Fruit fly (Drosophila melanogaster) whole organism, embryonic: ENCODE results near the gene CG17625.

Experiments
- Abd-B ChIP-seq: fragments of 200-800 bp; sonication (Bioruptor generic); optimal IDR thresholded peaks from 2 replicates; lab custom pipeline; 2018; ENCODE audit warnings: missing biosample characterization, mild to moderate bottlenecking, missing genetic modification characterization, moderate library complexity
- Ada2b ChIP-seq: fragments of 200-800 bp; sonication (Bioruptor generic); IDR thresholded peaks from 2 replicates; pipeline ENCODE4 v1.3.6; 2022; ENCODE audit warnings: missing biosample characterization, missing genetic modification characterization
- Asciz ChIP-seq: fragments of 200-800 bp; sonication (Bioruptor generic); optimal IDR thresholded peaks from 2 replicates; lab custom pipeline; 2017; ENCODE audit warnings: missing biosample characterization, mild to moderate bottlenecking, missing genetic modification characterization, missing genetic modification reagents
- Atf6 ChIP-seq: fragments of 200-800 bp; sonication (Bioruptor generic); IDR thresholded peaks from 2 replicates; pipeline ENCODE4 v1.3.6; 2022; ENCODE audit warnings: missing biosample characterization, missing genetic modification characterization
- CG10321 ChIP-seq: fragments of 200-800 bp; sonication (Bioruptor generic); IDR thresholded peaks from 2 replicates; pipeline ENCODE4 v1.3.6; 2022; ENCODE audit warnings: missing biosample characterization, missing genetic modification characterization
- CG10959 ChIP-seq: fragments of 200-800 bp; sonication (Bioruptor generic); IDR thresholded peaks from 2 replicates; pipeline ENCODE4 v1.3.6; 2022; ENCODE audit warnings: missing biosample characterization, missing genetic modification characterization
- CG12104 ChIP-seq: fragments of 200-800 bp; sonication (Bioruptor generic); optimal IDR thresholded peaks from 3 replicates; lab custom pipeline; 2016; ENCODE audit warnings: missing biosample characterization, missing genetic modification characterization
- CG12769 ChIP-seq: fragments of 200-800 bp; sonication (Bioruptor generic); optimal IDR thresholded peaks from 2 replicates; lab custom pipeline; 2019; ENCODE audit warnings: missing biosample characterization, mild to moderate bottlenecking, missing genetic modification characterization, moderate library complexity
- CG1529 ChIP-seq: fragments of 200-800 bp; sonication (Bioruptor generic); optimal IDR thresholded peaks from 3 replicates; lab custom pipeline; 2018; ENCODE audit warnings: missing biosample characterization, missing genetic modification characterization
- CG17359 ChIP-seq: fragments of 200-800 bp; sonication (Bioruptor generic); optimal IDR thresholded peaks from 3 replicates; lab custom pipeline; 2018; ENCODE audit warnings: missing biosample characterization, mild to moderate bottlenecking, missing genetic modification characterization, moderate library complexity
- CG17568 ChIP-seq: fragments of 200-800 bp; sonication (Bioruptor generic); optimal IDR thresholded peaks from 2 replicates; lab custom pipeline; 2018; ENCODE audit warnings: missing biosample characterization, mild to moderate bottlenecking, missing genetic modification characterization, moderate library complexity
- CG17829 ChIP-seq: fragments of 200-800 bp; optimal IDR thresholded peaks from 2 replicates; lab custom pipeline; 2019; ENCODE audit warnings: missing biosample characterization, mild to moderate bottlenecking, missing genetic modification characterization, moderate library complexity
- CG18764 ChIP-seq: fragments of 200-800 bp; sonication (Bioruptor generic); optimal IDR thresholded peaks from 3 replicates; lab custom pipeline; 2016; ENCODE audit warnings: missing biosample characterization, missing genetic modification characterization
- CG2712 ChIP-seq: fragments of 200-800 bp; optimal IDR thresholded peaks from 3 replicates; lab custom pipeline; 2019; ENCODE audit warnings: missing biosample characterization, mild to moderate bottlenecking, missing genetic modification characterization, moderate library complexity
- CG3847 ChIP-seq: fragments of 200-800 bp; sonication (Bioruptor generic); IDR thresholded peaks from 2 replicates; pipeline ENCODE4 v1.3.6; 2022; ENCODE audit warnings: missing biosample characterization, missing genetic modification characterization
- CG4328 ChIP-seq: fragments of 200-800 bp; sonication (Bioruptor generic); optimal IDR thresholded peaks from 3 replicates; lab custom pipeline; 2017; ENCODE audit warnings: missing biosample characterization, missing genetic modification reagents, missing genetic modification characterization
- CG43689 ChIP-seq: fragments of 200-800 bp; sonication (Bioruptor generic); IDR thresholded peaks from 2 replicates; pipeline ENCODE4 v1.3.6; 2022; ENCODE audit warnings: missing biosample characterization, missing genetic modification characterization
- CG4820 ChIP-seq: fragments of 200-800 bp; sonication (Bioruptor generic); optimal IDR thresholded peaks from 3 replicates; lab custom pipeline; 2016; ENCODE audit warnings: missing biosample characterization, missing genetic modification characterization
- CG8388 ChIP-seq: fragments of 200-800 bp; sonication (Bioruptor generic); optimal IDR thresholded peaks from 2 replicates; lab custom pipeline; 2019; ENCODE audit warnings: missing biosample characterization, mild to moderate bottlenecking, missing genetic modification characterization, moderate library complexity
- Deaf1 ChIP-seq: fragments of 200-800 bp; optimal IDR thresholded peaks from 3 replicates; lab custom pipeline; 2019; ENCODE audit warnings: missing biosample characterization, mild to moderate bottlenecking, missing genetic modification characterization, moderate library complexity
- ERR ChIP-seq: fragments of 200-800 bp; sonication (Bioruptor generic); optimal IDR thresholded peaks from 2 replicates; lab custom pipeline; 2016; ENCODE audit warnings: missing biosample characterization, missing genetic modification characterization
- GATAe ChIP-seq: fragments of 200-800 bp; sonication (Bioruptor generic); conservative IDR thresholded peaks from 2 replicates; pipeline ENCODE4 v1.3.6; 2022; ENCODE audit warnings: missing biosample characterization, missing genetic modification characterization
- HLH54F ChIP-seq: fragments of 200-800 bp; sonication (Bioruptor generic); optimal IDR thresholded peaks from 3 replicates; lab custom pipeline; 2016; ENCODE audit warnings: missing biosample characterization, missing genetic modification characterization
- Hey ChIP-seq: fragments of 200-800 bp; sonication (Bioruptor generic); optimal IDR thresholded peaks from 3 replicates; lab custom pipeline; 2018; ENCODE audit warnings: missing biosample characterization, mild to moderate bottlenecking, missing genetic modification characterization
- Hr3 ChIP-seq: fragments of 200-800 bp; sonication (Bioruptor generic); optimal IDR thresholded peaks from 3 replicates; lab custom pipeline; 2016; ENCODE audit warnings: missing biosample characterization, missing genetic modification characterization
- Max ChIP-seq: fragments of 200-800 bp; sonication (Bioruptor generic); optimal IDR thresholded peaks from 2 replicates; lab custom pipeline; 2016; ENCODE audit warnings: missing biosample characterization, mild to moderate bottlenecking, missing genetic modification characterization
- Mrtf ChIP-seq: fragments of 200-800 bp; sonication (Bioruptor generic); IDR thresholded peaks from 3 replicates; pipeline ENCODE4 v1.3.6; 2022; ENCODE audit warnings: missing biosample characterization, missing genetic modification characterization
- Nf-YC ChIP-seq: fragments of 200-800 bp; optimal IDR thresholded peaks from 3 replicates; lab custom pipeline; 2019; ENCODE audit warnings: missing biosample characterization, mild to moderate bottlenecking, missing genetic modification characterization, moderate library complexity
- Optix ChIP-seq: fragments of 200-800 bp; sonication (Bioruptor generic); IDR thresholded peaks from 3 replicates; pipeline ENCODE4 v1.3.6; 2022; ENCODE audit warnings: missing biosample characterization, missing genetic modification characterization
- Six4 ChIP-seq: fragments of 200-800 bp; sonication (Bioruptor generic); optimal IDR thresholded peaks from 2 replicates; lab custom pipeline; 2016; ENCODE audit warnings: missing biosample characterization, missing genetic modification characterization
- chn ChIP-seq: fragments of 200-800 bp; sonication (Bioruptor generic); optimal IDR thresholded peaks from 2 replicates; lab custom pipeline; 2016; ENCODE audit warnings: missing biosample characterization, missing genetic modification characterization
- emc ChIP-seq: fragments of 200-800 bp; sonication (Bioruptor generic); optimal IDR thresholded peaks from 2 replicates; lab custom pipeline; 2016; ENCODE audit warnings: missing biosample characterization, missing genetic modification characterization
- fd64A ChIP-seq: fragments of 200-800 bp; sonication (Bioruptor generic); optimal IDR thresholded peaks from 3 replicates; lab custom pipeline; 2018; ENCODE audit warnings: missing biosample characterization, mild to moderate bottlenecking, missing genetic modification characterization
- gt ChIP-seq: fragments of 200-800 bp; sonication (Bioruptor generic); IDR thresholded peaks from 2 replicates; pipeline ENCODE4 v1.3.6; 2022; ENCODE audit warnings: missing biosample characterization, missing genetic modification characterization
- her ChIP-seq: fragments of 200-800 bp; sonication (Bioruptor generic); optimal IDR thresholded peaks from 2 replicates; lab custom pipeline; 2016; ENCODE audit warnings: missing biosample characterization, missing genetic modification characterization
- insv ChIP-seq, 2 experiments: fragments of 200-800 bp; sonication (Bioruptor generic); optimal IDR thresholded peaks; 3 replicates each; lab custom pipeline; 2016 to 2018; ENCODE audit warnings: missing biosample characterization in 2 of 2, missing genetic modification characterization in 2 of 2
- jumu ChIP-seq: fragments of 200-800 bp; sonication (Bioruptor generic); optimal IDR thresholded peaks from 3 replicates; lab custom pipeline; 2016; ENCODE audit warnings: missing biosample characterization, missing genetic modification characterization
- otp ChIP-seq: fragments of 200-800 bp; sonication (Bioruptor generic); IDR thresholded peaks from 3 replicates; pipeline ENCODE4, ENCODE4 v1.3.6; 2022; ENCODE audit warnings: missing biosample characterization, missing genetic modification characterization
- pan ChIP-seq, 4 experiments: fragments of >200 bp in 3 of 4; fragments of 200-800 bp in 1 of 4; sonication (Bioruptor generic) in 1 of 4; optimal IDR thresholded peaks in 3 of 4; IDR thresholded peaks in 1 of 4; 2 replicates each; pipeline versions ENCODE4 v1.3.6 to Lab custom; 2017 to 2022; ENCODE audit warnings: missing biosample characterization in 2 of 4, missing genetic modification characterization in 2 of 4, mixed read lengths in 1 of 4
- peb ChIP-seq: fragments of 200-800 bp; sonication (Bioruptor generic); IDR thresholded peaks from 2 replicates; pipeline ENCODE4 v1.3.6; 2022; ENCODE audit warnings: missing biosample characterization, missing genetic modification characterization
- repo ChIP-seq: fragments of 200-800 bp; sonication (Bioruptor generic); optimal IDR thresholded peaks from 2 replicates; lab custom pipeline; 2016; ENCODE audit warnings: missing biosample characterization, missing genetic modification characterization
- scrt ChIP-seq: fragments of 200-800 bp; sonication (Bioruptor generic); optimal IDR thresholded peaks from 2 replicates; lab custom pipeline; 2018; ENCODE audit warnings: missing biosample characterization, mild to moderate bottlenecking, missing genetic modification characterization, moderate library complexity
- sd ChIP-seq: fragments of 200-800 bp; sonication (Bioruptor generic); optimal IDR thresholded peaks from 3 replicates; lab custom pipeline; 2018; ENCODE audit warnings: missing biosample characterization, mild to moderate bottlenecking, missing genetic modification characterization, moderate library complexity
- sr ChIP-seq: fragments of 200-800 bp; sonication (Bioruptor generic); IDR thresholded peaks from 3 replicates; pipeline ENCODE4 v1.3.6; 2022; ENCODE audit warnings: missing biosample characterization, missing genetic modification characterization
- ssp ChIP-seq: fragments of 200-800 bp; sonication (Bioruptor generic); IDR thresholded peaks from 2 replicates; pipeline ENCODE4 v1.3.6; 2022; ENCODE audit warnings: missing biosample characterization, missing genetic modification characterization
- sug ChIP-seq: fragments of 200-800 bp; optimal IDR thresholded peaks from 2 replicates; lab custom pipeline; 2019; ENCODE audit warnings: missing biosample characterization, mild to moderate bottlenecking, missing genetic modification characterization, moderate library complexity
- toy ChIP-seq: fragments of 200-800 bp; sonication (Bioruptor generic); IDR thresholded peaks from 2 replicates; pipeline ENCODE4 v1.3.6; 2022; ENCODE audit warnings: missing biosample characterization, missing genetic modification characterization
- trem ChIP-seq: fragments of 200-800 bp; optimal IDR thresholded peaks from 3 replicates; lab custom pipeline; 2019; ENCODE audit warnings: missing biosample characterization, mild to moderate bottlenecking, missing genetic modification characterization, moderate library complexity
- ttk ChIP-seq: fragments of 200-800 bp; sonication (Bioruptor generic); IDR thresholded peaks from 2 replicates; pipeline ENCODE4 v2.1.2; 2022; ENCODE audit warnings: missing biosample characterization, missing genetic modification characterization
- tup ChIP-seq: fragments of 200-800 bp; sonication (Bioruptor generic); optimal IDR thresholded peaks from 2 replicates; lab custom pipeline; 2016; ENCODE audit warnings: missing biosample characterization, mild to moderate bottlenecking, missing genetic modification characterization, moderate library complexity
- tx ChIP-seq: fragments of 200-800 bp; sonication (Bioruptor generic); optimal IDR thresholded peaks from 2 replicates; lab custom pipeline; 2016; ENCODE audit warnings: missing biosample characterization, missing genetic modification characterization
- yki ChIP-seq: fragments of >200 bp; optimal IDR thresholded peaks from 3 replicates; lab custom pipeline; 2018
- z ChIP-seq: fragments of 200-800 bp; sonication (Bioruptor generic); IDR thresholded peaks from 3 replicates; pipeline ENCODE4 v1.3.6; 2022; ENCODE audit warnings: missing biosample characterization, missing genetic modification characterization

Gene CG17625

DNA sequence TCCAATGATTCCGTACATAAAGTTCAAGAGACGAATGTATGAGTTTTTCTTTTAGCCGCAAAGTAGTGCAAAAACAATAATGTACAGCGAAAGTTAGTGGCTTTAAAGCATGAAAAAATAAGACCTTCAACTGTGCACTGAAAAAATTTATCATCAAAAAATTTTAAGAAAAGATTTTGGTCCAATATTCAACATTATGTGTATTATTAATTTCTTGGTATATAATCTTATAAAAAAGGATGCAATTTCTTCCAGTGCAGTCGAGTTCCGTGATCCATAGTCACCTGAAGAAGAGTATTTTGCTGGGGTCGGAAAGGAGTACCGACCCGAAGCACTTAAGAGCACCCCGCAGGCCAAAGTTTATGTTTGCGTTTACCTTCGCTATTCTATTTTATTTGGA lies 18.0 kb upstream of the CG17625 start (continued):
- no peak for TF ChIP-seq Max
- TF ChIP-seq insv (GFP tag; optimal IDR thresholded peaks at IDR 0.05; lab: Kevin White, UChicago), result no peak
- TF ChIP-seq pan (optimal IDR thresholded peaks at IDR 0.05; lab: Kevin White, UChicago), result no peak
- TF ChIP-seq pan (GFP tag; optimal IDR thresholded peaks at IDR 0.05 in 1 of 2, IDR thresholded peaks at IDR 0.05 in 1 of 2), result peak in 1 of 2 experiments; percentile 35
- TF ChIP-seq her (GFP tag; lab: Kevin White, UChicago), result no peak
- no peak for TF ChIP-seq Mrtf (GFP tag; lab: Robert Waterston, UW)
- no peak for TF ChIP-seq Six4 (GFP tag; lab: Kevin White, UChicago)
- TF ChIP-seq tup (GFP tag; lab: Kevin White, UChicago), result no peak
- no peak for TF ChIP-seq emc (GFP tag; lab: Kevin White, UChicago)
- TF ChIP-seq HLH54F (GFP tag; lab: Kevin White, UChicago), result no peak
- TF ChIP-seq Optix (GFP tag; lab: Robert Waterston, UW), result no peak
- no peak for TF ChIP-seq sd (tag; lab: Kevin White, UChicago)
- peak; percentile 54; the same call in 1 of the 2 replicates for TF ChIP-seq ttk (GFP tag; lab: Robert Waterston, UW)
- TF ChIP-seq Atf6 (GFP tag; lab: Robert Waterston, UW), result peak; percentile 59
- TF ChIP-seq CG12769 (tag; lab: Kevin White, UChicago), result no peak
- 0 out of 2 replicates have a peak, but pooled peaks have one; percentile 9 for TF ChIP-seq peb (GFP tag; lab: Robert Waterston, UW)
- TF ChIP-seq Nf-YC, result no peak
- no peak for TF ChIP-seq CG18764 (GFP tag; lab: Kevin White, UChicago)
- no peak for TF ChIP-seq CG12104 (GFP tag; lab: Kevin White, UChicago)
- TF ChIP-seq CG3847 (GFP tag; lab: Robert Waterston, UW), result peak; percentile 34; the same call in 1 of the 2 replicates
- no peak for TF ChIP-seq gt (GFP tag; lab: Robert Waterston, UW)
- no peak for TF ChIP-seq toy (GFP tag; lab: Robert Waterston, UW)
- TF ChIP-seq Hr3 (GFP tag; lab: Kevin White, UChicago), result peak; percentile 31
- no peak for TF ChIP-seq trem (tag; lab: Kevin White, UChicago)
- no peak for TF ChIP-seq CG17829 (tag; lab: Kevin White, UChicago)
- TF ChIP-seq CG43689 (GFP tag; lab: Robert Waterston, UW), result no peak
- peak; percentile 1 for TF ChIP-seq CG2712 (tag; lab: Kevin White, UChicago)
- no peak for TF ChIP-seq CG17359 (tag; lab: Kevin White, UChicago)
- no peak for TF ChIP-seq Deaf1 (tag; lab: Kevin White, UChicago)
- TF ChIP-seq yki (lab: Kevin White, UChicago), result no peak
- TF ChIP-seq sr (GFP tag; lab: Robert Waterston, UW), result no peak
- TF ChIP-seq fd64A, result no peak
- no peak for TF ChIP-seq sug (tag; lab: Kevin White, UChicago)
- TF ChIP-seq CG10321 (GFP tag; lab: Robert Waterston, UW), result 0 out of 2 replicates have a peak, but pooled peaks have one; percentile 4
- no peak for TF ChIP-seq scrt (GFP tag; lab: Kevin White, UChicago)
- no peak for TF ChIP-seq jumu (GFP tag; lab: Kevin White, UChicago)
- TF ChIP-seq z (GFP tag; lab: Robert Waterston, UW), result no peak
- TF ChIP-seq CG4328 (GFP tag; lab: Kevin White, UChicago), result no peak
- no peak for TF ChIP-seq Ada2b (GFP tag; lab: Robert Waterston, UW)
- TF ChIP-seq otp (GFP tag; lab: Robert Waterston, UW), result 0 out of 3 replicates have a peak, but pooled peaks have one; percentile 22
- no peak for TF ChIP-seq Asciz
- TF ChIP-seq repo (GFP tag; lab: Kevin White, UChicago), result no peak
- no peak for TF ChIP-seq Abd-B (GFP tag; lab: Kevin White, UChicago)
- TF ChIP-seq CG10959, result no peak
- TF ChIP-seq Hey (tag; lab: Kevin White, UChicago), result no peak
- TF ChIP-seq ERR (GFP tag; lab: Kevin White, UChicago), result no peak
- no peak for TF ChIP-seq CG4820 (GFP tag; lab: Kevin White, UChicago)
- TF ChIP-seq ssp (GFP tag; lab: Robert Waterston, UW), result no peak
- TF ChIP-seq CG17568 (GFP tag; lab: Kevin White, UChicago), result no peak
- no peak for TF ChIP-seq GATAe (GFP tag; lab: Robert Waterston, UW)
- TF ChIP-seq CG1529 (GFP tag; lab: Kevin White, UChicago), result no peak
- TF ChIP-seq tx (GFP tag; lab: Kevin White, UChicago), result no peak
- no peak for TF ChIP-seq chn (GFP tag; lab: Kevin White, UChicago)
- no peak for TF ChIP-seq CG8388 (GFP tag; lab: Kevin White, UChicago)
